Worm (Caenorhabditis elegans): Measurements from ENCODE around the gene pax-3.

ce11 chrII:10132818-10133217 is 13.6 kb upstream of the pax-3 start:
- TF ChIP-seq dao-5 (tag; optimal IDR thresholded peaks at IDR 0.05) (no peak), him-1 (tag; optimal IDR thresholded peaks at IDR 0.05) (no peak), W03F9.2 (tag; optimal IDR thresholded peaks at IDR 0.05) (no peak)

Data from whole organism, L4/young adult.